Fruit fly (Drosophila melanogaster): ENCODE data around the gene CG12725.

dm6 chrX:13370826-13371703 is 31.6 kb downstream of the CG12725 start:
- no peak for TF ChIP-seq Poxn (GFP tag; IDR thresholded peaks at IDR 0.05)
- TF ChIP-seq CG33557 (GFP tag; optimal IDR thresholded peaks at IDR 0.05) = no peak
- no peak for TF ChIP-seq HLH3B (GFP tag; IDR thresholded peaks at IDR 0.05)
- no peak for TF ChIP-seq odd (GFP tag; optimal IDR thresholded peaks at IDR 0.05)
- peak; percentile 23; the same call in 1 of the 2 replicates for TF ChIP-seq CG31441 (GFP tag; IDR thresholded peaks at IDR 0.05)
- no peak for TF ChIP-seq CG31388 (GFP tag; optimal IDR thresholded peaks at IDR 0.05)
- no peak for TF ChIP-seq CG18619 (GFP tag; optimal IDR thresholded peaks at IDR 0.05)
